Fruit fly (Drosophila melanogaster) whole organism, embryonic: ENCODE measurements around the gene CG46396.

Experiments
- Antp ChIP-seq: fragments of 200-800 bp; sonication (Bioruptor generic); optimal IDR thresholded peaks from 3 replicates; lab custom pipeline; 2016; ENCODE audit warnings: missing biosample characterization, missing genetic modification characterization
- Bdp1 ChIP-seq: fragments of 200-800 bp; sonication (Bioruptor generic); optimal IDR thresholded peaks from 3 replicates; lab custom pipeline; 2016; ENCODE audit warnings: missing biosample characterization, missing genetic modification characterization
- CG11696 ChIP-seq: fragments of 200-800 bp; sonication (Bioruptor generic); IDR thresholded peaks from 2 replicates; pipeline ENCODE4 v1.3.6; 2022; ENCODE audit warnings: missing biosample characterization, missing genetic modification characterization
- CG12155 ChIP-seq: fragments of 200-800 bp; sonication (Bioruptor generic); optimal IDR thresholded peaks from 3 replicates; lab custom pipeline; 2016; ENCODE audit warnings: missing biosample characterization, missing genetic modification characterization
- CG12219 ChIP-seq: fragments of 200-800 bp; sonication (Bioruptor generic); optimal IDR thresholded peaks from 3 replicates; lab custom pipeline; 2018; ENCODE audit warnings: missing biosample characterization, mild to moderate bottlenecking, missing genetic modification characterization
- CG12769 ChIP-seq: fragments of 200-800 bp; sonication (Bioruptor generic); optimal IDR thresholded peaks from 2 replicates; lab custom pipeline; 2019; ENCODE audit warnings: missing biosample characterization, mild to moderate bottlenecking, missing genetic modification characterization, moderate library complexity
- CG15269 ChIP-seq: fragments of 200-800 bp; sonication (Bioruptor generic); optimal IDR thresholded peaks from 2 replicates; lab custom pipeline; 2018; ENCODE audit warnings: missing biosample characterization, mild to moderate bottlenecking, missing genetic modification characterization, moderate library complexity
- CG16779 ChIP-seq: fragments of 200-800 bp; sonication (Bioruptor generic); IDR thresholded peaks from 2 replicates; pipeline ENCODE4 v1.3.6; 2022; ENCODE audit warnings: missing biosample characterization, missing genetic modification characterization
- CG17328 ChIP-seq: fragments of 200-800 bp; sonication (Bioruptor generic); IDR thresholded peaks from 2 replicates; pipeline ENCODE4 v1.3.6; 2022; ENCODE audit warnings: missing biosample characterization, missing genetic modification characterization
- CG17359 ChIP-seq: fragments of 200-800 bp; sonication (Bioruptor generic); optimal IDR thresholded peaks from 3 replicates; lab custom pipeline; 2018; ENCODE audit warnings: missing biosample characterization, mild to moderate bottlenecking, missing genetic modification characterization, moderate library complexity
- CG18262 ChIP-seq: fragments of 200-800 bp; optimal IDR thresholded peaks from 3 replicates; lab custom pipeline; 2019; ENCODE audit warnings: missing biosample characterization, mild to moderate bottlenecking, missing genetic modification characterization, moderate library complexity
- CG2116 ChIP-seq: fragments of 200-800 bp; sonication (Bioruptor generic); optimal IDR thresholded peaks from 3 replicates; lab custom pipeline; 2018; ENCODE audit warnings: missing biosample characterization, mild to moderate bottlenecking, missing genetic modification characterization
- CG2199 ChIP-seq: fragments of 200-800 bp; sonication (Bioruptor generic); IDR thresholded peaks from 3 replicates; pipeline ENCODE4 v1.3.6; 2022; ENCODE audit warnings: missing biosample characterization, missing genetic modification characterization
- CG2889 ChIP-seq: fragments of 200-800 bp; sonication (Bioruptor generic); IDR thresholded peaks from 3 replicates; pipeline ENCODE4 v1.3.6; 2022; ENCODE audit warnings: missing biosample characterization, missing genetic modification characterization
- CG32767 ChIP-seq: fragments of 200-800 bp; sonication (Bioruptor generic); IDR thresholded peaks from 2 replicates; pipeline ENCODE4 v1.3.6; 2022; ENCODE audit warnings: missing biosample characterization, missing genetic modification characterization
- CG33557 ChIP-seq: fragments of 200-800 bp; sonication (Bioruptor generic); optimal IDR thresholded peaks from 2 replicates; lab custom pipeline; 2019; ENCODE audit warnings: missing biosample characterization, mild to moderate bottlenecking, missing genetic modification characterization, moderate library complexity
- CG4820 ChIP-seq: fragments of 200-800 bp; sonication (Bioruptor generic); optimal IDR thresholded peaks from 3 replicates; lab custom pipeline; 2016; ENCODE audit warnings: missing biosample characterization, missing genetic modification characterization
- CG6254 ChIP-seq: fragments of 200-800 bp; sonication (Bioruptor generic); optimal IDR thresholded peaks from 3 replicates; lab custom pipeline; 2017; ENCODE audit warnings: mild to moderate bottlenecking, missing biosample characterization, missing genetic modification reagents, missing genetic modification characterization
- CG7745 ChIP-seq: fragments of 200-800 bp; sonication (Bioruptor generic); optimal IDR thresholded peaks from 2 replicates; lab custom pipeline; 2018; ENCODE audit warnings: missing biosample characterization, mild to moderate bottlenecking, missing genetic modification characterization, moderate library complexity
- CG8924 ChIP-seq: fragments of 200-800 bp; optimal IDR thresholded peaks from 3 replicates; lab custom pipeline; 2019; ENCODE audit warnings: missing biosample characterization, mild to moderate bottlenecking, missing genetic modification characterization, moderate library complexity
- CkIIα-i1 ChIP-seq: fragments of 200-800 bp; sonication (Bioruptor generic); IDR thresholded peaks from 2 replicates; pipeline ENCODE4 v1.3.6; 2022; ENCODE audit warnings: missing biosample characterization, missing genetic modification characterization
- Dll ChIP-seq: fragments of 200-800 bp; sonication (Bioruptor generic); IDR thresholded peaks from 4 replicates; pipeline ENCODE4 v1.3.6; 2022; ENCODE audit warnings: missing biosample characterization, missing genetic modification characterization; ENCODE audit not compliant: partially characterized antibody
- Dref ChIP-seq: fragments of 200-800 bp; sonication (Bioruptor generic); IDR thresholded peaks from 2 replicates; pipeline ENCODE4 v1.3.6; 2022; ENCODE audit warnings: missing biosample characterization, missing genetic modification characterization
- Elba2 ChIP-seq: fragments of 200-800 bp; sonication (Bioruptor generic); optimal IDR thresholded peaks from 3 replicates; lab custom pipeline; 2016; ENCODE audit warnings: missing biosample characterization, missing genetic modification characterization
- Hr78 ChIP-seq, 2 experiments: fragments of 200-800 bp in 1 of 2; fragments of >200 bp in 1 of 2; sonication (Bioruptor generic) in 1 of 2; optimal IDR thresholded peaks; 2 replicates each; lab custom pipeline; 2017 to 2019; ENCODE audit warnings: missing biosample characterization in 2 of 2, missing genetic modification characterization in 2 of 2, mild to moderate bottlenecking in 1 of 2, moderate library complexity in 1 of 2
- NfI ChIP-seq: fragments of 200-800 bp; sonication (Bioruptor generic); optimal IDR thresholded peaks from 3 replicates; lab custom pipeline; 2018; ENCODE audit warnings: missing biosample characterization, mild to moderate bottlenecking, missing genetic modification characterization, moderate library complexity
- Oli ChIP-seq: fragments of 200-800 bp; sonication (Bioruptor generic); optimal IDR thresholded peaks from 2 replicates; lab custom pipeline; 2018; ENCODE audit warnings: missing biosample characterization, mild to moderate bottlenecking, missing genetic modification characterization, moderate library complexity
- Opbp ChIP-seq: fragments of 200-800 bp; sonication (Bioruptor generic); IDR thresholded peaks from 3 replicates; pipeline ENCODE4 v1.3.6; 2022; ENCODE audit warnings: missing biosample characterization, missing genetic modification characterization; ENCODE audit not compliant: partially characterized antibody
- Pdp1 ChIP-seq, 2 experiments: fragments of 200-800 bp; sonication (Bioruptor generic); optimal IDR thresholded peaks; 3 replicates each; lab custom pipeline; 2016; ENCODE audit warnings: missing biosample characterization in 2 of 2, missing genetic modification characterization in 2 of 2, mild to moderate bottlenecking in 1 of 2, moderate library complexity in 1 of 2
- Vsx1 ChIP-seq: fragments of 200-800 bp; sonication (Bioruptor generic); optimal IDR thresholded peaks from 2 replicates; lab custom pipeline; 2017; ENCODE audit warnings: missing biosample characterization, mild to moderate bottlenecking, missing genetic modification characterization, missing genetic modification reagents
- cg ChIP-seq: fragments of 200-800 bp; sonication (Bioruptor generic); optimal IDR thresholded peaks from 3 replicates; lab custom pipeline; 2019; ENCODE audit warnings: missing biosample characterization, mild to moderate bottlenecking, missing genetic modification characterization, moderate library complexity
- chn ChIP-seq: fragments of 200-800 bp; sonication (Bioruptor generic); optimal IDR thresholded peaks from 2 replicates; lab custom pipeline; 2016; ENCODE audit warnings: missing biosample characterization, missing genetic modification characterization
- ci ChIP-seq: fragments of 200-800 bp; sonication (Bioruptor generic); IDR thresholded peaks from 3 replicates; pipeline ENCODE4 v1.3.6; 2022; ENCODE audit warnings: missing biosample characterization, missing genetic modification characterization
- crol ChIP-seq: fragments of 200-800 bp; sonication (Bioruptor generic); IDR thresholded peaks from 2 replicates; pipeline ENCODE4 v1.3.6; 2022; ENCODE audit warnings: missing biosample characterization, missing genetic modification characterization
- fd96Cb ChIP-seq: fragments of 200-800 bp; sonication (Bioruptor generic); optimal IDR thresholded peaks from 2 replicates; lab custom pipeline; 2018; ENCODE audit warnings: missing biosample characterization, mild to moderate bottlenecking, missing genetic modification characterization, moderate library complexity
- ftz-f1 ChIP-seq: fragments of 200-800 bp; sonication (Bioruptor generic); optimal IDR thresholded peaks from 2 replicates; lab custom pipeline; 2016; ENCODE audit warnings: missing biosample characterization, missing genetic modification characterization
- gem ChIP-seq: fragments of 200-800 bp; sonication (Bioruptor generic); optimal IDR thresholded peaks from 2 replicates; lab custom pipeline; 2019; ENCODE audit warnings: missing biosample characterization, mild to moderate bottlenecking, missing genetic modification characterization, moderate library complexity
- h ChIP-seq: fragments of >200 bp; optimal IDR thresholded peaks from 2 replicates; lab custom pipeline; 2017
- hkb ChIP-seq, 2 experiments: fragments of 200-800 bp in 1 of 2; fragments of >200 bp in 1 of 2; sonication (Bioruptor generic) in 1 of 2; IDR thresholded peaks in 1 of 2; optimal IDR thresholded peaks in 1 of 2; 2 replicates each; pipeline versions ENCODE4 v1.3.6 to Lab custom; 2017 to 2022; ENCODE audit warnings: missing biosample characterization in 1 of 2, missing genetic modification characterization in 1 of 2
- insv ChIP-seq, 2 experiments: fragments of 200-800 bp; sonication (Bioruptor generic); optimal IDR thresholded peaks; 3 replicates each; lab custom pipeline; 2016 to 2018; ENCODE audit warnings: missing biosample characterization in 2 of 2, missing genetic modification characterization in 2 of 2
- luna ChIP-seq: fragments of 200-800 bp; sonication (Bioruptor generic); optimal IDR thresholded peaks from 2 replicates; lab custom pipeline; 2016; ENCODE audit warnings: missing biosample characterization, missing genetic modification characterization
- mirr ChIP-seq: fragments of 200-800 bp; sonication (Bioruptor generic); optimal IDR thresholded peaks from 3 replicates; lab custom pipeline; 2018; ENCODE audit warnings: missing biosample characterization, mild to moderate bottlenecking, missing genetic modification characterization
- nerfin-1 ChIP-seq: fragments of 200-800 bp; sonication (Bioruptor generic); optimal IDR thresholded peaks from 3 replicates; lab custom pipeline; 2019; ENCODE audit warnings: missing biosample characterization, mild to moderate bottlenecking, missing genetic modification characterization, moderate library complexity
- nmo ChIP-seq: fragments of 200-800 bp; sonication (Bioruptor generic); optimal IDR thresholded peaks from 2 replicates; lab custom pipeline; 2018; ENCODE audit warnings: missing biosample characterization, mild to moderate bottlenecking, missing genetic modification characterization, moderate library complexity
- sens ChIP-seq: fragments of 200-800 bp; sonication (Bioruptor generic); peaks from one replicate; lab custom pipeline; 2016; ENCODE audit warnings: missing biosample characterization, missing genetic modification characterization
- stc ChIP-seq: fragments of 200-800 bp; sonication (Bioruptor generic); IDR thresholded peaks from 2 replicates; pipeline ENCODE4 v1.3.6; 2022; ENCODE audit warnings: missing biosample characterization, missing genetic modification characterization
- tin ChIP-seq: fragments of 200-800 bp; sonication (Bioruptor generic); optimal IDR thresholded peaks from 3 replicates; lab custom pipeline; 2016; ENCODE audit warnings: missing biosample characterization, missing genetic modification characterization
- trem ChIP-seq: fragments of 200-800 bp; optimal IDR thresholded peaks from 3 replicates; lab custom pipeline; 2019; ENCODE audit warnings: missing biosample characterization, mild to moderate bottlenecking, missing genetic modification characterization, moderate library complexity
- trh ChIP-seq: fragments of 200-800 bp; sonication (Bioruptor generic); optimal IDR thresholded peaks from 2 replicates; lab custom pipeline; 2016; ENCODE audit warnings: missing biosample characterization, missing genetic modification characterization

The CG46396 gene

dm6 chr3R:6351181-6351580 lies 47.3 kb downstream of the CG46396 start (continued):
- no peak for TF ChIP-seq CG12155
- TF ChIP-seq Elba2 (GFP tag; lab: Kevin White, UChicago): peak; percentile 56
- no peak for TF ChIP-seq CG33557 (GFP tag; lab: Kevin White, UChicago)
- TF ChIP-seq CG2199 (GFP tag; lab: Robert Waterston, UW): peak; percentile 66; the same call in 1 of the 3 replicates
- peak; percentile 44 to 93 for TF ChIP-seq insv (GFP tag; optimal IDR thresholded peaks at IDR 0.05; lab: Kevin White, UChicago)
- TF ChIP-seq CG2116 (GFP tag; lab: Kevin White, UChicago): no peak
- no peak for TF ChIP-seq Dref (GFP tag; lab: Robert Waterston, UW)
- TF ChIP-seq CkIIα-i1: no peak
- TF ChIP-seq sens (GFP tag; lab: Kevin White, UChicago): no peak
- TF ChIP-seq CG32767 (GFP tag; lab: Robert Waterston, UW): no peak
- TF ChIP-seq CG16779 (GFP tag; lab: Robert Waterston, UW): 0 out of 2 replicates have a peak, but pooled peaks have one; percentile 16
- no peak for TF ChIP-seq ftz-f1 (GFP tag; lab: Kevin White, UChicago)
- no peak for TF ChIP-seq CG8924 (tag; lab: Kevin White, UChicago)
- peak; percentile 100 for TF ChIP-seq CG6254 (GFP tag; lab: Kevin White, UChicago)
- TF ChIP-seq Hr78 (GFP tag; optimal IDR thresholded peaks at IDR 0.05; lab: Kevin White, UChicago): no peak
- TF ChIP-seq fd96Cb (tag; lab: Kevin White, UChicago): no peak
- TF ChIP-seq trem: no peak
- no peak for TF ChIP-seq chn (GFP tag; lab: Kevin White, UChicago)
- no peak for TF ChIP-seq CG7745 (tag; lab: Kevin White, UChicago)
- TF ChIP-seq mirr (GFP tag; lab: Kevin White, UChicago): no peak
- no peak for TF ChIP-seq hkb (optimal IDR thresholded peaks at IDR 0.05; lab: Kevin White, UChicago)
- no peak for TF ChIP-seq hkb (GFP tag; IDR thresholded peaks at IDR 0.05; lab: Robert Waterston, UW)
- TF ChIP-seq Bdp1: no peak
- TF ChIP-seq Vsx1 (GFP tag; lab: Kevin White, UChicago): no peak
- TF ChIP-seq stc (GFP tag; lab: Robert Waterston, UW): 0 out of 2 replicates have a peak, but pooled peaks have one; percentile 11

dm6 chr3R:6351696-6352378 lies 48.0 kb downstream of the CG46396 start:
- no peak for TF ChIP-seq Antp (GFP tag; lab: Kevin White, UChicago)
- peak; percentile 70 for TF ChIP-seq CG12769 (tag; lab: Kevin White, UChicago)
- no peak for TF ChIP-seq CG12219 (GFP tag; lab: Kevin White, UChicago)
- no peak for TF ChIP-seq CG11696
- TF ChIP-seq CG17328 (GFP tag; lab: Robert Waterston, UW): no peak
- TF ChIP-seq gem: peak; percentile 51
- TF ChIP-seq crol (GFP tag; lab: Robert Waterston, UW): peak; percentile 75
- TF ChIP-seq Pdp1 (GFP tag; optimal IDR thresholded peaks at IDR 0.05; lab: Kevin White, UChicago): peak in 1 of 2 experiments; percentile 22
- no peak for TF ChIP-seq h (lab: Kevin White, UChicago)
- TF ChIP-seq CG4820 (GFP tag; lab: Kevin White, UChicago): peak; percentile 77
- TF ChIP-seq cg (GFP tag; lab: Kevin White, UChicago): peak; percentile 50
- no peak for TF ChIP-seq Dll (GFP tag; lab: Robert Waterston, UW)
- TF ChIP-seq tin (GFP tag; lab: Kevin White, UChicago): no peak
- no peak for TF ChIP-seq trh (GFP tag; lab: Kevin White, UChicago)
- peak; percentile 48 for TF ChIP-seq CG18262
- TF ChIP-seq luna (GFP tag; lab: Kevin White, UChicago): no peak
- TF ChIP-seq ftz-f1 (GFP tag; lab: Kevin White, UChicago): no peak
- TF ChIP-seq Oli (tag; lab: Kevin White, UChicago): peak; percentile 35
- peak; percentile 22 for TF ChIP-seq NfI (GFP tag; lab: Kevin White, UChicago)
- peak; percentile 12; the same call in 1 of the 3 replicates for TF ChIP-seq ci (GFP tag; lab: Robert Waterston, UW)
- TF ChIP-seq nerfin-1: peak; percentile 20
- peak; percentile 10 for TF ChIP-seq CG15269 (tag; lab: Kevin White, UChicago)
- TF ChIP-seq nmo: peak; percentile 39
- no peak for TF ChIP-seq CG2889 (GFP tag; lab: Robert Waterston, UW)
- peak; percentile 59 for TF ChIP-seq CG17359
- TF ChIP-seq Opbp (GFP tag; lab: Robert Waterston, UW): no peak
